Worm (Caenorhabditis elegans) whole organism, young adult: Measurements from ENCODE around the gene pitr-6.
A peak's percentile ranks its signal among the peaks of the same experiment; 100 is the strongest.

ENCODE experiments used
- C06A6.2 ChIP-seq: fragments of 200-800 bp; sonication (Bioruptor generic); conservative IDR thresholded peaks from 2 replicates; pipeline ENCODE4 v1.3.6; 2022; ENCODE audit warnings: missing genetic modification characterization, missing compliant biosample characterization
- C17E4.6 ChIP-seq: fragments of 200-800 bp; sonication (Bioruptor generic); IDR thresholded peaks from 2 replicates; pipeline ENCODE4 v1.3.6; 2022; ENCODE audit warnings: missing genetic modification reagents, missing genetic modification characterization, missing compliant biosample characterization
- F33H1.4 ChIP-seq: fragments of 200-800 bp; sonication (Bioruptor generic); IDR thresholded peaks from 2 replicates; pipeline ENCODE4 v1.3.6; 2022; ENCODE audit warnings: missing genetic modification reagents, missing genetic modification characterization, missing compliant biosample characterization
- F52B5.7 ChIP-seq: sonication (generic microtip); optimal IDR thresholded peaks from 2 replicates; lab custom pipeline; 2016; ENCODE audit warnings: mild to moderate bottlenecking, missing genetic modification characterization, missing compliant biosample characterization
- F57A8.1 ChIP-seq: fragments of 200-800 bp; sonication (Bioruptor generic); optimal IDR thresholded peaks from 2 replicates; lab custom pipeline; 2018; ENCODE audit warnings: mild to moderate bottlenecking, missing genetic modification characterization, moderate library complexity, missing compliant biosample characterization
- K12H6.12 ChIP-seq: fragments of 200-800 bp; sonication (Bioruptor generic); optimal IDR thresholded peaks from 2 replicates; lab custom pipeline; 2018; ENCODE audit warnings: mild to moderate bottlenecking, missing genetic modification characterization, missing compliant biosample characterization
- Y53G8AR.9 ChIP-seq: fragments of 200-800 bp; sonication (Bioruptor generic); conservative IDR thresholded peaks from 2 replicates; pipeline ENCODE4 v1.3.6; 2022; ENCODE audit warnings: missing genetic modification reagents, missing genetic modification characterization, missing compliant biosample characterization
- Y95B8A.8 ChIP-seq: fragments of 200-800 bp; sonication (Bioruptor generic); IDR thresholded peaks from 2 replicates; pipeline ENCODE4 v1.3.6; 2022; ENCODE audit warnings: missing genetic modification reagents, missing genetic modification characterization, missing compliant biosample characterization
- ZK185.1 ChIP-seq: sonication (generic microtip); optimal IDR thresholded peaks from 2 replicates; lab custom pipeline; 2016; ENCODE audit warnings: mild to moderate bottlenecking, missing genetic modification characterization, missing compliant biosample characterization; ENCODE audit not compliant: poor library complexity, severe bottlenecking
- akir-1 ChIP-seq: fragments of 200-800 bp; sonication (Bioruptor generic); optimal IDR thresholded peaks from 2 replicates; lab custom pipeline; 2018; ENCODE audit warnings: mild to moderate bottlenecking, missing genetic modification characterization, moderate library complexity, missing compliant biosample characterization
- aptf-3 ChIP-seq: fragments of 200-800 bp; sonication (Bioruptor generic); IDR thresholded peaks from 2 replicates; pipeline ENCODE4 v1.3.6; 2022; ENCODE audit warnings: missing genetic modification characterization, missing compliant biosample characterization
- atf-7 ChIP-seq: sonication (generic microtip); optimal IDR thresholded peaks from 2 replicates; lab custom pipeline; 2017; ENCODE audit warnings: mild to moderate bottlenecking, missing genetic modification characterization, missing compliant biosample characterization
- bed-1 ChIP-seq: fragments of 200-800 bp; sonication (Bioruptor generic); IDR thresholded peaks from 2 replicates; pipeline ENCODE4 v1.3.6; 2022; ENCODE audit warnings: missing genetic modification reagents, missing genetic modification characterization, missing compliant biosample characterization
- bed-2 ChIP-seq: fragments of 200-800 bp; sonication (Bioruptor generic); IDR thresholded peaks from 2 replicates; pipeline ENCODE4 v1.3.6; 2022; ENCODE audit warnings: missing genetic modification reagents, missing genetic modification characterization, missing compliant biosample characterization
- ccch-3 ChIP-seq: fragments of 200-800 bp; sonication (Bioruptor generic); optimal IDR thresholded peaks from 2 replicates; lab custom pipeline; 2018; ENCODE audit warnings: mild to moderate bottlenecking, missing genetic modification characterization, missing compliant biosample characterization
- ceh-91 ChIP-seq: fragments of 200-800 bp; sonication (Bioruptor generic); IDR thresholded peaks from 2 replicates; pipeline ENCODE4 v1.3.6; 2022; ENCODE audit warnings: missing genetic modification reagents, missing genetic modification characterization, missing compliant biosample characterization
- dox-1 ChIP-seq: fragments of 200-800 bp; sonication (Bioruptor generic); IDR thresholded peaks from 2 replicates; pipeline ENCODE4 v1.3.6; 2022; ENCODE audit warnings: missing genetic modification reagents, missing genetic modification characterization, missing compliant biosample characterization
- dpl-1 ChIP-seq: fragments of 150-350 bp; optimal IDR thresholded peaks from 2 replicates; lab custom pipeline; 2014; ENCODE audit warnings: missing biosample characterization, missing genetic modification reagents, missing genetic modification characterization
- hmg-20 ChIP-seq: fragments of 200-800 bp; sonication (Bioruptor generic); IDR thresholded peaks from 2 replicates; pipeline ENCODE4 v1.3.6; 2022; ENCODE audit warnings: missing genetic modification reagents, missing genetic modification characterization, missing compliant biosample characterization
- hrde-1 ChIP-seq: sonication (generic microtip); optimal IDR thresholded peaks from 2 replicates; lab custom pipeline; 2016; ENCODE audit warnings: missing genetic modification characterization, mild to moderate bottlenecking, missing compliant biosample characterization, moderate library complexity, missing genotype, missing genetic modification reagents, borderline replicate concordance
- lag-1 ChIP-seq: fragments of 200-800 bp; sonication (Bioruptor generic); IDR thresholded peaks from 2 replicates; pipeline ENCODE4 v1.3.6; 2022; ENCODE audit warnings: missing genetic modification reagents, missing genetic modification characterization, missing compliant biosample characterization
- let-526 ChIP-seq: fragments of 200-800 bp; sonication (Bioruptor generic); IDR thresholded peaks from 2 replicates; pipeline ENCODE4 v1.3.6; 2022; ENCODE audit warnings: missing genetic modification reagents, missing genetic modification characterization, missing compliant biosample characterization
- lin-35 ChIP-seq, 3 experiments: fragments of 150-350 bp in 2 of 3; sonication (generic microtip) in 1 of 3; optimal IDR thresholded peaks; 2 replicates each; lab custom pipeline; 2014 to 2018; ENCODE audit warnings: missing biosample characterization in 3 of 3, missing genetic modification characterization in 3 of 3, missing genetic modification reagents in 3 of 3
- lir-1 ChIP-seq: fragments of 200-800 bp; sonication (Bioruptor generic); conservative IDR thresholded peaks from 2 replicates; pipeline ENCODE4 v1.3.6; 2022; ENCODE audit warnings: missing genetic modification reagents, missing genetic modification characterization, missing compliant biosample characterization
- lsl-1 ChIP-seq: fragments of 200-800 bp; sonication (Bioruptor generic); optimal IDR thresholded peaks from 2 replicates; lab custom pipeline; 2018; ENCODE audit warnings: mild to moderate bottlenecking, missing genetic modification characterization, moderate library complexity, missing compliant biosample characterization
- madf-3 ChIP-seq: fragments of 200-800 bp; sonication (Bioruptor generic); IDR thresholded peaks from 2 replicates; pipeline ENCODE4 v1.3.6; 2022; ENCODE audit warnings: missing genetic modification reagents, missing genetic modification characterization, missing compliant biosample characterization
- madf-6 ChIP-seq: fragments of 200-800 bp; sonication (Bioruptor generic); IDR thresholded peaks from 2 replicates; pipeline ENCODE4 v1.3.6; 2022; ENCODE audit warnings: missing genetic modification reagents, missing genetic modification characterization, missing compliant biosample characterization
- nfya-1 ChIP-seq: sonication (generic microtip); optimal IDR thresholded peaks from 2 replicates; lab custom pipeline; 2017; ENCODE audit warnings: antibody characterized with exemption, missing compliant biosample characterization, missing genetic modification characterization, borderline replicate concordance; ENCODE audit not compliant: insufficient read depth
- nhr-179 ChIP-seq: sonication (generic microtip); optimal IDR thresholded peaks from 2 replicates; lab custom pipeline; 2016; ENCODE audit warnings: mild to moderate bottlenecking, missing genetic modification characterization, missing compliant biosample characterization
- nhr-27 ChIP-seq: fragments of 200-800 bp; sonication (Bioruptor generic); optimal IDR thresholded peaks from 2 replicates; lab custom pipeline; 2018; ENCODE audit warnings: mild to moderate bottlenecking, missing genetic modification characterization, moderate library complexity, missing compliant biosample characterization
- rcor-1 ChIP-seq: fragments of 200-800 bp; sonication (Bioruptor generic); IDR thresholded peaks from 2 replicates; pipeline ENCODE4 v1.3.6; 2022; ENCODE audit warnings: missing genetic modification reagents, missing genetic modification characterization, missing compliant biosample characterization
- rec-8 ChIP-seq, 2 experiments: sonication (generic microtip); optimal IDR thresholded peaks; 2 replicates each; lab custom pipeline; 2016; ENCODE audit warnings: mild to moderate bottlenecking in 2 of 2, missing genetic modification characterization in 2 of 2, missing genetic modification reagents in 2 of 2, missing genotype in 2 of 2, missing biosample characterization in 1 of 2, missing compliant biosample characterization in 1 of 2, moderate library complexity in 1 of 2
- rpc-1 ChIP-seq, 2 experiments: fragments of 150-350 bp in 1 of 2; sonication (generic microtip) in 1 of 2; optimal IDR thresholded peaks; 2 replicates each; lab custom pipeline; 2014 to 2018; ENCODE audit warnings: missing biosample characterization in 1 of 2, missing genetic modification characterization in 1 of 2, missing genetic modification reagents in 1 of 2, missing genotype in 1 of 2
- snpc-1.3 ChIP-seq: sonication (generic microtip); optimal IDR thresholded peaks from 2 replicates; lab custom pipeline; 2017; ENCODE audit warnings: missing genetic modification characterization, mild to moderate bottlenecking, missing compliant biosample characterization, antibody characterized with exemption, moderate library complexity, missing genotype, missing genetic modification reagents; ENCODE audit not compliant: insufficient read depth
- tbx-9 ChIP-seq: sonication (generic microtip); optimal IDR thresholded peaks from 2 replicates; lab custom pipeline; 2016; ENCODE audit warnings: borderline replicate concordance, missing genetic modification characterization, inconsistent platforms, missing compliant biosample characterization
- xnd-1 ChIP-seq: sonication (generic microtip); optimal IDR thresholded peaks from 2 replicates; lab custom pipeline; 2016; ENCODE audit warnings: missing genotype, missing genetic modification reagents, missing genetic modification characterization, missing compliant biosample characterization
- ztf-26 ChIP-seq: sonication (generic microtip); optimal IDR thresholded peaks from 2 replicates; lab custom pipeline; 2017; ENCODE audit warnings: missing genetic modification characterization, missing compliant biosample characterization
- ztf-3 ChIP-seq: fragments of 200-800 bp; sonication (Bioruptor generic); optimal IDR thresholded peaks from 2 replicates; lab custom pipeline; 2018; ENCODE audit warnings: mild to moderate bottlenecking, missing genetic modification characterization, missing compliant biosample characterization

Gene pitr-6

DNA sequence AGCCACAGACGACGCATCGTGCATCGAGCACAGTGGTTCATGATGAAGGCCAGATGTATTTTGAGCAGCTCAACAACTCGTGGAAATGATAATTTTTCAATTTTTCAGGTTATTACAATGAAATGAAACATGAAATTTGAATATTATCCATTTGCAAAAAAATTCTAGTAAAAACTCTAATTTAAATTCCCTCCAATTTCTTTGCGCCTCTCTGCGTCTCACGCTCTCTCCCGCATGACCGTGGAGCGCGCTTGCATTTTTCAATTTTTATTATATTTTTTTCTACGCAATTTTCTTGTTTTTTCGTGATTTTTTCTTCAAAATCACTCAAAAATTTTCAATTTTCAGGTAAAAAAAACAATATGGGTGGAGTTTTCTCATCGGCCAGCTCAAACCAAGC lies 14.3 kb downstream of the pitr-6 start, which contains the start of gene tag-281 (continued):
- TF ChIP-seq nfya-1 (tag; lab: Kevin White, UChicago) (no peak), F52B5.7 (no peak), K12H6.12 (tag; lab: Kevin White, UChicago) (peak; percentile 9), atf-7 (tag; lab: Kevin White, UChicago) (no peak), C06A6.2 (GFP tag; lab: Robert Waterston, UW) (no peak), lin-35 (GFP tag; optimal IDR thresholded peaks at IDR 0.05; lab: Kevin White, UChicago) (peak; percentile 36 to 96 (median 75)), rcor-1 (GFP tag; lab: Robert Waterston, UW) (peak; percentile 59), lir-1 (GFP tag; lab: Robert Waterston, UW) (0 out of 2 replicates have a peak, but pooled peaks have one; percentile 14), tbx-9 (tag; lab: Kevin White, UChicago) (no peak), Y53G8AR.9 (GFP tag; lab: Robert Waterston, UW) (peak; percentile 50; the same call in 1 of the 2 replicates), snpc-1.3 (tag; lab: Kevin White, UChicago) (peak; percentile 38), ZK185.1 (no peak), nhr-27 (tag; lab: Kevin White, UChicago) (no peak), let-526 (GFP tag; lab: Robert Waterston, UW) (no peak), ztf-26 (tag; lab: Kevin White, UChicago) (no peak), rpc-1 (optimal IDR thresholded peaks at IDR 0.05; lab: Kevin White, UChicago) (no peak), rpc-1 (tag; optimal IDR thresholded peaks at IDR 0.05; lab: Kevin White, UChicago) (no peak), lag-1 (GFP tag; lab: Robert Waterston, UW) (no peak), aptf-3 (GFP tag; lab: Robert Waterston, UW) (no peak), rec-8 (tag; optimal IDR thresholded peaks at IDR 0.05; lab: Kevin White, UChicago) (no peak), dox-1 (peak; percentile 56; the same call in 1 of the 2 replicates), C17E4.6 (GFP tag; lab: Robert Waterston, UW) (no peak), madf-3 (GFP tag; lab: Robert Waterston, UW) (no peak), Y95B8A.8 (GFP tag; lab: Robert Waterston, UW) (no peak), hrde-1 (no peak), bed-2 (GFP tag; lab: Robert Waterston, UW) (no peak), ceh-91 (peak; percentile 35; the same call in 1 of the 2 replicates), dpl-1 (peak; percentile 89), nhr-179 (tag; lab: Kevin White, UChicago) (no peak), hmg-20 (GFP tag; lab: Robert Waterston, UW) (no peak), F33H1.4 (GFP tag; lab: Robert Waterston, UW) (peak; percentile 73), ccch-3 (no peak), akir-1 (GFP tag; lab: Kevin White, UChicago) (no peak), xnd-1 (tag; lab: Kevin White, UChicago) (peak; percentile 52), F57A8.1 (GFP tag; lab: Kevin White, UChicago) (no peak)

DNA sequence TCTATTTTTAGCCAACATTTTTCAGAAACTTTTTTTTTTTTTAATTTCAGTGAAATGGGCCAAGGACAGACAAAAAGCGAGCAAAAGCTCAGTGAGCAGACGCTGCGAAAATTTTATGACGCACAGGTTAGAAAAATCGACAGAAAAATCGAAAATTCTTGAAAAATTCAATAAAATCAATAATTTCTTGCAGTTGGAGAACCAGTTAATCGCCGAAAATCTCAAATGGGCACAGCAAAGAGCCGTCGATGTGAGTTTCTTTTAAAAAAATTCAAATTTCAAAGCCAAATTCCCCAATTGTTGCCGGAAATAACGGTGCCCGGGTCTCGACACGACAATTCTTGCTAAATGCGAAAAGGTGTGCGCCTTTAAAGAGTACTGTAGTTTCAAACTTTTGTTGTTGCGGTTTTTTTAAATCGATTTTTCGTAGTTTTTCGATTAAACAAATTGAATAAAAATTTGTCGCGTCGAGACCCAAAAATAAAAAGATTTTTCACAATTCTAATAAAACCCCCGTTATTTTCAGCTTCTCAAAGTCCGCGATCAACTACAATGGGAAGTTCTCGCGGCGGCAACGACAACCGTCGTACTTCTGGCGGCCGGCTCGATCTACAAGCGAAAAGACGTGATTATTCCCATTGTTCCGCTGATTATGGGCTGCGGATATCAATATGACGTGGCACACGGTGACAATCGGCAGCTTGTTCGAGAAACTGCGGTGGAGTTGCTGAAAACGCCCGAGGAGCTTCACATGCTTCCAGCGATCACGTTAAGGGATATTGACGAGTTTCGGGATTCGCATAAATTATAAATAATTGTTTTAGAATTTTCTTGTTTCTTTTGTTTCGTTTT lies 15.7 kb downstream of the pitr-6 start, which contains the start of gene tag-280:
tag-280 (plus strand) TSS at position 51 of the 852 bp plus-strand sequence.
- TF ChIP-seq madf-6 (GFP tag; lab: Robert Waterston, UW) (peak; percentile 61; the same call in 1 of the 2 replicates), ztf-3 (GFP tag; lab: Kevin White, UChicago) (no peak), bed-1 (GFP tag; lab: Robert Waterston, UW) (no peak), F33H1.4 (GFP tag; lab: Robert Waterston, UW) (peak; percentile 66), xnd-1 (tag; lab: Kevin White, UChicago) (peak; percentile 36), lsl-1 (GFP tag; lab: Kevin White, UChicago) (peak; percentile 75)
- TF ChIP-seq, all 124 proteins: peak for 4
